Worm (Caenorhabditis elegans): ENCODE data around the gene mig-22.

The mig-22 gene

ce11 chrIII:8805815-8806214 lies 38.7 kb upstream of the mig-22 start:
- TF ChIP-seq ceh-14 (tag; optimal IDR thresholded peaks at IDR 0.05) (no peak), tbx-2 (tag; optimal IDR thresholded peaks at IDR 0.05) (no peak), ref-2 (tag; optimal IDR thresholded peaks at IDR 0.05) (no peak), rnt-1 (tag; optimal IDR thresholded peaks at IDR 0.05) (no peak), K09A11.1 (tag; optimal IDR thresholded peaks at IDR 0.05; ENCODE audit: insufficient read depth) (no peak), nhr-11 (tag; optimal IDR thresholded peaks at IDR 0.05) (no peak), pax-1 (tag; optimal IDR thresholded peaks at IDR 0.05) (no peak), sox-2 (GFP tag; IDR thresholded peaks at IDR 0.05) (no peak), nhr-232 (tag; optimal IDR thresholded peaks at IDR 0.05) (no peak), unc-86 (tag; optimal IDR thresholded peaks at IDR 0.05) (no peak), ceh-9 (tag; optimal IDR thresholded peaks at IDR 0.05) (no peak), dmd-4 (tag; optimal IDR thresholded peaks at IDR 0.05; ENCODE audit: borderline replicate concordance) (no peak), npax-4 (tag; optimal IDR thresholded peaks at IDR 0.05) (no peak), ceh-6 (GFP tag; optimal IDR thresholded peaks at IDR 0.05) (no peak), pha-2 (tag; optimal IDR thresholded peaks at IDR 0.05) (no peak)

ce11 chrIII:8801864-8802818 lies 35.0 kb upstream of the mig-22 start:
- peak; percentile 97 for TF ChIP-seq ceh-31 (tag; optimal IDR thresholded peaks at IDR 0.05)
- no peak for TF ChIP-seq lin-11 (tag; optimal IDR thresholded peaks at IDR 0.05)
- TF ChIP-seq ceh-14 (tag; optimal IDR thresholded peaks at IDR 0.05), result peak; percentile 72
- peak; percentile 84 for TF ChIP-seq unc-42 (tag; optimal IDR thresholded peaks at IDR 0.05)
- peak; percentile 98 for TF ChIP-seq nfya-1 (tag; optimal IDR thresholded peaks at IDR 0.05)
- TF ChIP-seq syd-9 (tag; optimal IDR thresholded peaks at IDR 0.05), result peak; percentile 89
- no peak for TF ChIP-seq T23F11.4 (GFP tag; optimal IDR thresholded peaks at IDR 0.05)
- peak; percentile 98 for TF ChIP-seq dve-1 (tag; optimal IDR thresholded peaks at IDR 0.05)
- no peak for TF ChIP-seq ceh-24 (tag; optimal IDR thresholded peaks at IDR 0.05)
- peak; percentile 91 for TF ChIP-seq ama-1 (optimal IDR thresholded peaks at IDR 0.05)
- TF ChIP-seq K02D7.2 (tag; optimal IDR thresholded peaks at IDR 0.05), result no peak
- peak; percentile 45 for TF ChIP-seq che-1 (tag; optimal IDR thresholded peaks at IDR 0.05)
- no peak for TF ChIP-seq ceh-6 (GFP tag; optimal IDR thresholded peaks at IDR 0.05)
- TF ChIP-seq odd-2 (tag; optimal IDR thresholded peaks at IDR 0.05), result no peak
- TF ChIP-seq ceh-9 (tag; optimal IDR thresholded peaks at IDR 0.05), result no peak
- TF ChIP-seq npax-4 (tag; optimal IDR thresholded peaks at IDR 0.05), result no peak
- TF ChIP-seq hlh-30 (tag; optimal IDR thresholded peaks at IDR 0.05; ENCODE audit: insufficient read depth), result peak; percentile 93
- TF ChIP-seq ztf-16 (tag; optimal IDR thresholded peaks at IDR 0.05), result peak; percentile 8
- TF ChIP-seq Y22D7AL.16 (tag; optimal IDR thresholded peaks at IDR 0.05), result no peak
- no peak for TF ChIP-seq hlh-13 (GFP tag; optimal IDR thresholded peaks at IDR 0.05)
- TF ChIP-seq ets-4 (tag; optimal IDR thresholded peaks at IDR 0.05), result peak; percentile 85
- TF ChIP-seq mec-3 (tag; optimal IDR thresholded peaks at IDR 0.05; ENCODE audit: borderline replicate concordance), result no peak
- TF ChIP-seq gmeb-2 (tag; optimal IDR thresholded peaks at IDR 0.05), result no peak
- TF ChIP-seq unc-86 (tag; optimal IDR thresholded peaks at IDR 0.05), result peak; percentile 29
- peak; percentile 96 for TF ChIP-seq F13H6.1 (tag; optimal IDR thresholded peaks at IDR 0.05)
- TF ChIP-seq unc-3 (GFP tag; conservative IDR thresholded peaks at IDR 0.05), result no peak
- TF ChIP-seq unc-3 (tag; optimal IDR thresholded peaks at IDR 0.05), result no peak
- TF ChIP-seq pqm-1 (tag; optimal IDR thresholded peaks at IDR 0.05), result peak; percentile 71
- peak; percentile 95 for TF ChIP-seq pax-1 (tag; optimal IDR thresholded peaks at IDR 0.05)
- TF ChIP-seq C38D4.7 (GFP tag; optimal IDR thresholded peaks at IDR 0.05), result no peak
- peak; percentile 64 for TF ChIP-seq hlh-6 (tag; optimal IDR thresholded peaks at IDR 0.05)
- TF ChIP-seq fax-1 (tag; optimal IDR thresholded peaks at IDR 0.05), result peak; percentile 26
- no peak for TF ChIP-seq madf-2 (tag; optimal IDR thresholded peaks at IDR 0.05)
- TF ChIP-seq ceh-19 (GFP tag; optimal IDR thresholded peaks at IDR 0.05), result no peak
- no peak for TF ChIP-seq pha-4 (tag; optimal IDR thresholded peaks at IDR 0.05)
- peak; percentile 99 for TF ChIP-seq ceh-18 (tag; optimal IDR thresholded peaks at IDR 0.05)
- TF ChIP-seq fkh-10 (GFP tag; optimal IDR thresholded peaks at IDR 0.05), result peak; percentile 20
- peak; percentile 95 for TF ChIP-seq rnt-1 (tag; optimal IDR thresholded peaks at IDR 0.05)
- TF ChIP-seq elt-4 (tag; optimal IDR thresholded peaks at IDR 0.05), result no peak
- TF ChIP-seq unc-55 (GFP tag; optimal IDR thresholded peaks at IDR 0.05), result peak; percentile 99
- no peak for TF ChIP-seq nhr-11 (tag; optimal IDR thresholded peaks at IDR 0.05)
